Worm (Caenorhabditis elegans) whole organism, young adult: ENCODE measurements around the gene cand-1.
A peak's percentile ranks its signal among the peaks of the same experiment; 100 is the strongest.

ENCODE experiments used
- B0019.2 ChIP-seq: fragments of 200-800 bp; sonication (Bioruptor generic); conservative IDR thresholded peaks from 2 replicates; pipeline ENCODE4 v1.3.6; 2022; ENCODE audit warnings: missing genetic modification reagents, missing genetic modification characterization, missing compliant biosample characterization
- B0035.1 ChIP-seq: sonication (generic microtip); optimal IDR thresholded peaks from 2 replicates; lab custom pipeline; 2016; ENCODE audit warnings: missing genetic modification characterization, mild to moderate bottlenecking, missing compliant biosample characterization, missing genotype, missing genetic modification reagents
- C17E4.6 ChIP-seq: fragments of 200-800 bp; sonication (Bioruptor generic); IDR thresholded peaks from 2 replicates; pipeline ENCODE4 v1.3.6; 2022; ENCODE audit warnings: missing genetic modification reagents, missing genetic modification characterization, missing compliant biosample characterization
- D2030.7 ChIP-seq: fragments of 200-800 bp; sonication (Bioruptor generic); IDR thresholded peaks from 2 replicates; pipeline ENCODE4 v1.3.6; 2022; ENCODE audit warnings: missing genetic modification reagents, missing genetic modification characterization, missing compliant biosample characterization
- F10E7.11 ChIP-seq: sonication (generic microtip); optimal IDR thresholded peaks from 2 replicates; lab custom pipeline; 2017; ENCODE audit warnings: mild to moderate bottlenecking, missing genetic modification characterization, moderate library complexity, missing compliant biosample characterization
- F33H1.4 ChIP-seq: fragments of 200-800 bp; sonication (Bioruptor generic); IDR thresholded peaks from 2 replicates; pipeline ENCODE4 v1.3.6; 2022; ENCODE audit warnings: missing genetic modification reagents, missing genetic modification characterization, missing compliant biosample characterization
- F37B4.10 ChIP-seq: fragments of 200-800 bp; sonication (Bioruptor generic); IDR thresholded peaks from 2 replicates; pipeline ENCODE4 v1.3.6; 2022; ENCODE audit warnings: missing genetic modification characterization, missing compliant biosample characterization
- F57A8.1 ChIP-seq: fragments of 200-800 bp; sonication (Bioruptor generic); optimal IDR thresholded peaks from 2 replicates; lab custom pipeline; 2018; ENCODE audit warnings: mild to moderate bottlenecking, missing genetic modification characterization, moderate library complexity, missing compliant biosample characterization
- F57C9.4 ChIP-seq: sonication (generic microtip); optimal IDR thresholded peaks from 2 replicates; lab custom pipeline; 2017; ENCODE audit warnings: mild to moderate bottlenecking, missing genetic modification characterization, missing compliant biosample characterization
- K11D2.4 ChIP-seq: fragments of 200-800 bp; sonication (Bioruptor generic); IDR thresholded peaks from 2 replicates; pipeline ENCODE4 v1.3.6; 2022; ENCODE audit warnings: missing genetic modification reagents, missing genetic modification characterization, missing compliant biosample characterization
- Y53F4B.3 ChIP-seq: fragments of 200-800 bp; sonication (Bioruptor generic); IDR thresholded peaks from 2 replicates; pipeline ENCODE4 v1.3.6; 2022; ENCODE audit warnings: missing genetic modification reagents, missing genetic modification characterization, missing compliant biosample characterization
- Y53G8AR.9 ChIP-seq: fragments of 200-800 bp; sonication (Bioruptor generic); conservative IDR thresholded peaks from 2 replicates; pipeline ENCODE4 v1.3.6; 2022; ENCODE audit warnings: missing genetic modification reagents, missing genetic modification characterization, missing compliant biosample characterization
- Y56A3A.18 ChIP-seq: fragments of 200-800 bp; sonication (Bioruptor generic); IDR thresholded peaks from 2 replicates; pipeline ENCODE4 v1.3.6; 2022; ENCODE audit warnings: missing genetic modification reagents, missing genetic modification characterization, missing compliant biosample characterization
- attf-5 ChIP-seq: fragments of 200-800 bp; sonication (Bioruptor generic); optimal IDR thresholded peaks from 2 replicates; lab custom pipeline; 2018; ENCODE audit warnings: mild to moderate bottlenecking, missing genetic modification characterization, missing compliant biosample characterization
- ccch-3 ChIP-seq: fragments of 200-800 bp; sonication (Bioruptor generic); optimal IDR thresholded peaks from 2 replicates; lab custom pipeline; 2018; ENCODE audit warnings: mild to moderate bottlenecking, missing genetic modification characterization, missing compliant biosample characterization
- cebp-2 ChIP-seq: fragments of 200-800 bp; sonication (Bioruptor generic); IDR thresholded peaks from 2 replicates; pipeline ENCODE4 v1.3.6; 2022; ENCODE audit warnings: missing genetic modification characterization, missing compliant biosample characterization
- ceh-100 ChIP-seq: fragments of 200-800 bp; sonication (Bioruptor generic); IDR thresholded peaks from 2 replicates; pipeline ENCODE4 v1.3.6; 2022; ENCODE audit warnings: missing genetic modification reagents, missing genetic modification characterization, missing compliant biosample characterization
- ceh-27 ChIP-seq: fragments of 200-800 bp; sonication (Bioruptor generic); optimal IDR thresholded peaks from 2 replicates; lab custom pipeline; 2018; ENCODE audit warnings: mild to moderate bottlenecking, missing genetic modification characterization, moderate library complexity, missing compliant biosample characterization
- dox-1 ChIP-seq: fragments of 200-800 bp; sonication (Bioruptor generic); IDR thresholded peaks from 2 replicates; pipeline ENCODE4 v1.3.6; 2022; ENCODE audit warnings: missing genetic modification reagents, missing genetic modification characterization, missing compliant biosample characterization
- dpl-1 ChIP-seq: fragments of 150-350 bp; optimal IDR thresholded peaks from 2 replicates; lab custom pipeline; 2014; ENCODE audit warnings: missing biosample characterization, missing genetic modification reagents, missing genetic modification characterization
- egl-18 ChIP-seq: fragments of 200-800 bp; sonication (Bioruptor generic); IDR thresholded peaks from 2 replicates; pipeline ENCODE4 v1.3.6; 2022; ENCODE audit warnings: missing genetic modification reagents, missing genetic modification characterization, missing compliant biosample characterization
- ekl-4 ChIP-seq: fragments of 200-800 bp; sonication (Bioruptor generic); IDR thresholded peaks from 2 replicates; pipeline ENCODE4 v1.3.6; 2022; ENCODE audit warnings: missing genetic modification reagents, missing genetic modification characterization, missing compliant biosample characterization
- ets-4 ChIP-seq: fragments of 200-800 bp; sonication (Bioruptor generic); optimal IDR thresholded peaks from 2 replicates; lab custom pipeline; 2018; ENCODE audit warnings: mild to moderate bottlenecking, missing genetic modification characterization, missing compliant biosample characterization
- fkh-3 ChIP-seq: sonication (generic microtip); optimal IDR thresholded peaks from 2 replicates; lab custom pipeline; 2016; ENCODE audit warnings: mild to moderate bottlenecking, missing genetic modification characterization, missing compliant biosample characterization
- lin-40 ChIP-seq: sonication (generic microtip); optimal IDR thresholded peaks from 2 replicates; lab custom pipeline; 2016; ENCODE audit warnings: missing genetic modification characterization, mild to moderate bottlenecking, missing compliant biosample characterization, missing genotype, missing genetic modification reagents
- lsl-1 ChIP-seq: fragments of 200-800 bp; sonication (Bioruptor generic); optimal IDR thresholded peaks from 2 replicates; lab custom pipeline; 2018; ENCODE audit warnings: mild to moderate bottlenecking, missing genetic modification characterization, moderate library complexity, missing compliant biosample characterization
- madf-10 ChIP-seq: sonication (generic microtip); optimal IDR thresholded peaks from 2 replicates; lab custom pipeline; 2016; ENCODE audit warnings: mild to moderate bottlenecking, missing genetic modification characterization, missing compliant biosample characterization
- madf-3 ChIP-seq: fragments of 200-800 bp; sonication (Bioruptor generic); IDR thresholded peaks from 2 replicates; pipeline ENCODE4 v1.3.6; 2022; ENCODE audit warnings: missing genetic modification reagents, missing genetic modification characterization, missing compliant biosample characterization
- madf-6 ChIP-seq: fragments of 200-800 bp; sonication (Bioruptor generic); IDR thresholded peaks from 2 replicates; pipeline ENCODE4 v1.3.6; 2022; ENCODE audit warnings: missing genetic modification reagents, missing genetic modification characterization, missing compliant biosample characterization
- mcd-1 ChIP-seq: fragments of 200-800 bp; sonication (Bioruptor generic); IDR thresholded peaks from 2 replicates; pipeline ENCODE4 v1.3.6; 2022; ENCODE audit warnings: missing genetic modification reagents, missing genetic modification characterization, missing compliant biosample characterization
- nfyb-1 ChIP-seq: fragments of 200-800 bp; sonication (Bioruptor generic); IDR thresholded peaks from 2 replicates; pipeline ENCODE4 v1.3.6; 2022; ENCODE audit warnings: missing genetic modification reagents, missing genetic modification characterization, missing compliant biosample characterization
- nhr-179 ChIP-seq: sonication (generic microtip); optimal IDR thresholded peaks from 2 replicates; lab custom pipeline; 2016; ENCODE audit warnings: mild to moderate bottlenecking, missing genetic modification characterization, missing compliant biosample characterization
- nhr-90 ChIP-seq: sonication (generic microtip); optimal IDR thresholded peaks from 2 replicates; lab custom pipeline; 2016; ENCODE audit warnings: missing genotype, mild to moderate bottlenecking, missing genetic modification characterization, missing compliant biosample characterization
- rcor-1 ChIP-seq: fragments of 200-800 bp; sonication (Bioruptor generic); IDR thresholded peaks from 2 replicates; pipeline ENCODE4 v1.3.6; 2022; ENCODE audit warnings: missing genetic modification reagents, missing genetic modification characterization, missing compliant biosample characterization
- repo-1 ChIP-seq: sonication (generic microtip); optimal IDR thresholded peaks from 2 replicates; lab custom pipeline; 2017; ENCODE audit warnings: mild to moderate bottlenecking, missing genetic modification characterization, missing compliant biosample characterization
- sea-2 ChIP-seq: fragments of 200-800 bp; sonication (Bioruptor generic); IDR thresholded peaks from 2 replicates; pipeline ENCODE4 v1.3.6; 2022; ENCODE audit warnings: missing genetic modification characterization, missing compliant biosample characterization
- snpc-1.1 ChIP-seq: sonication (generic microtip); optimal IDR thresholded peaks from 2 replicates; lab custom pipeline; 2017; ENCODE audit warnings: missing genetic modification characterization, mild to moderate bottlenecking, missing compliant biosample characterization, antibody characterized with exemption, moderate library complexity, missing genotype, missing genetic modification reagents; ENCODE audit not compliant: insufficient read depth
- snpc-1.3 ChIP-seq: sonication (generic microtip); optimal IDR thresholded peaks from 2 replicates; lab custom pipeline; 2017; ENCODE audit warnings: missing genetic modification characterization, mild to moderate bottlenecking, missing compliant biosample characterization, antibody characterized with exemption, moderate library complexity, missing genotype, missing genetic modification reagents; ENCODE audit not compliant: insufficient read depth
- snpc-3.4 ChIP-seq: sonication (generic microtip); optimal IDR thresholded peaks from 2 replicates; lab custom pipeline; 2017; ENCODE audit warnings: missing genetic modification characterization, mild to moderate bottlenecking, missing compliant biosample characterization, antibody characterized with exemption, moderate library complexity, missing genotype, missing genetic modification reagents
- snpc-4 ChIP-seq, 5 experiments: fragments of 150-350 bp in 1 of 5; sonication (generic microtip) in 4 of 5; optimal IDR thresholded peaks; 2 replicates each; lab custom pipeline; 2014 to 2018; ENCODE audit warnings: missing genetic modification characterization in 5 of 5, missing biosample characterization in 3 of 5, antibody characterized with exemption in 2 of 5, mild to moderate bottlenecking in 2 of 5, missing compliant biosample characterization in 2 of 5, missing genotype in 2 of 5, moderate library complexity in 2 of 5, missing genetic modification reagents in 1 of 5
- tlf-1 ChIP-seq: fragments of 200-800 bp; sonication (Bioruptor generic); optimal IDR thresholded peaks from 2 replicates; lab custom pipeline; 2018; ENCODE audit warnings: mild to moderate bottlenecking, missing genetic modification characterization, missing compliant biosample characterization
- unc-130 ChIP-seq: sonication (generic microtip); optimal IDR thresholded peaks from 2 replicates; lab custom pipeline; 2016; ENCODE audit warnings: missing genetic modification reagents, missing genetic modification characterization, missing compliant biosample characterization
- ztf-18 ChIP-seq: sonication (generic microtip); optimal IDR thresholded peaks from 2 replicates; lab custom pipeline; 2016; ENCODE audit warnings: missing genotype, mild to moderate bottlenecking, missing genetic modification characterization, missing compliant biosample characterization
- ztf-25 ChIP-seq: fragments of 200-800 bp; sonication (Bioruptor generic); IDR thresholded peaks from 2 replicates; pipeline ENCODE4 v1.3.6; 2022; ENCODE audit warnings: missing genetic modification reagents, missing genetic modification characterization, missing compliant biosample characterization
- ztf-6 ChIP-seq: fragments of 200-800 bp; sonication (Bioruptor generic); IDR thresholded peaks from 2 replicates; pipeline ENCODE4 v1.3.6; 2022; ENCODE audit warnings: missing genetic modification reagents, missing genetic modification characterization, missing compliant biosample characterization

The cand-1 gene

DNA sequence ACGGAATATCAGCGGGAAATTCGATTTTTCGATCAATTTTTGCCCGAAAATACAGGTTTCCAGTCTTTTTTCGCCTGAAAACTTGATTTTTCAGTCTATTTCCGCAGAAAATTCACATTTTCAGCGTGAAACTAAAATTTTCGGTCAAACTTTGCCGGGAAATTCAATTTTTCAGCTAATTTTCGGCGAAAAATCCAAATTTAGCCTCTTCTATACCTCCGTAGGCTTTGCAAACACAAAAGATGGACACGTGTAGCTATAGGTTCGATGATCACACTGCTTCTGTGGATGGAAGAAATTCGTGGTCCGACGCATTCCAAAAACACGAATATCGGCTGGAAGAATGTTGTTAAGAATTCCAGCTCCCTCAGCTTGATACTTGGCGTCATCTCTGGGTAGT is 8.6 kb upstream of the cand-1 start:
- TF ChIP-seq tlf-1 (GFP tag; lab: Kevin White, UChicago) (no peak), ztf-25 (GFP tag; lab: Robert Waterston, UW) (no peak), ztf-6 (GFP tag; lab: Robert Waterston, UW) (no peak), F37B4.10 (GFP tag; lab: Robert Waterston, UW) (no peak), B0035.1 (tag; lab: Kevin White, UChicago) (no peak)

DNA sequence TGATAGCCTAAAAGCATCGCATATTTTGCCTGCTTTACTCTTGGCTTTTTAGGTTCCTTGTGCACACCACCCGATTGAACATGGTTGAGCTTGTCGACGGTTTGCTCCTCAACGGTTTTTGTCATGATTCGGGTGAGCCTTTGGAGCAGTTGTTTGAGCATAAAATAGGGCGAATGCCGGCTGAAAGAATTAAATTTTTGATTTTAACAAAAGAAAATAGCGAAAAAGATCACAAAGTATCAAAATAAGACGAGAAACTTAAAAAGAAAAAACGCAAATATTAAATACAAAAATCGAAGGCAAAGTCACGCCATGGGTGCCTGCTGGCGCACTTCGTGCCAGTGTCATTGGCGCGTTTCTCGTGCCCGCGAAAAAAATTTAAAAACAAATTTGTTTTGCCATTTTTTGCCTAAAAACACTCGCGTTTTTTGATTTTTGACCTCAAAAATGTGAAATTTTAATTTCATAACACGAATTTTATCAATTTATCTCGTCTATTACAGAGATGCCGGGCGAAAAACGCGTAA is 7.8 kb upstream of the cand-1 start, which contains the start of the genes ctps-1 and pus-1:
Gene ctps-1, plus strand, starts transcription at position 51 of the 527 bp plus-strand sequence.
Gene pus-1, minus strand, starts transcription at position 125 of the 527 bp plus-strand sequence.
- TF ChIP-seq D2030.7 (GFP tag; lab: Robert Waterston, UW): peak; percentile 72
- peak; percentile 72 for TF ChIP-seq snpc-3.4
- TF ChIP-seq mcd-1: peak; percentile 77
- 0 out of 2 replicates have a peak, but pooled peaks have one; percentile 21 for TF ChIP-seq ceh-100
- peak; percentile 9 for TF ChIP-seq repo-1 (tag; lab: Kevin White, UChicago)
- TF ChIP-seq F57C9.4 (tag; lab: Kevin White, UChicago): no peak
- no peak for TF ChIP-seq C17E4.6
- no peak for TF ChIP-seq fkh-3 (tag; lab: Kevin White, UChicago)
- peak; percentile 44; the same call in 1 of the 2 replicates for TF ChIP-seq ekl-4 (GFP tag; lab: Robert Waterston, UW)
- TF ChIP-seq cebp-2 (GFP tag; lab: Robert Waterston, UW): no peak
- no peak for TF ChIP-seq Y56A3A.18
- TF ChIP-seq Y53F4B.3 (GFP tag; lab: Robert Waterston, UW): no peak
- TF ChIP-seq dox-1 (GFP tag; lab: Robert Waterston, UW): peak; percentile 70
- no peak for TF ChIP-seq madf-10
- TF ChIP-seq dpl-1 (GFP tag; lab: Kevin White, UChicago): peak; percentile 57
- TF ChIP-seq egl-18: no peak
- TF ChIP-seq unc-130 (GFP tag; lab: Kevin White, UChicago): peak; percentile 25
- no peak for TF ChIP-seq ceh-27 (GFP tag; lab: Kevin White, UChicago)
- TF ChIP-seq nhr-179: no peak
- peak; percentile 95 for TF ChIP-seq ztf-18 (tag; lab: Kevin White, UChicago)
- no peak for TF ChIP-seq nhr-90
- TF ChIP-seq snpc-1.1 (tag; lab: Kevin White, UChicago): peak; percentile 63
- TF ChIP-seq ccch-3: no peak
- TF ChIP-seq K11D2.4 (GFP tag; lab: Robert Waterston, UW): 0 out of 2 replicates have a peak, but pooled peaks have one; percentile 22
- TF ChIP-seq lin-40 (tag; lab: Kevin White, UChicago): peak; percentile 69
- TF ChIP-seq snpc-4 (GFP tag; optimal IDR thresholded peaks at IDR 0.05; lab: Kevin White, UChicago): peak; percentile 31
- TF ChIP-seq snpc-4 (tag; optimal IDR thresholded peaks at IDR 0.05; lab: Kevin White, UChicago): peak; percentile 21 to 83 (median 52)
- no peak for TF ChIP-seq F57A8.1 (GFP tag; lab: Kevin White, UChicago)
- peak; percentile 68 for TF ChIP-seq F33H1.4 (GFP tag; lab: Robert Waterston, UW)
- peak; percentile 80 for TF ChIP-seq rcor-1 (GFP tag; lab: Robert Waterston, UW)
- peak; percentile 90 for TF ChIP-seq madf-6 (GFP tag; lab: Robert Waterston, UW)
- 0 out of 2 replicates have a peak, but pooled peaks have one; percentile 56 for TF ChIP-seq madf-3 (GFP tag; lab: Robert Waterston, UW)
- 0 out of 2 replicates have a peak, but pooled peaks have one; percentile 40 for TF ChIP-seq nfyb-1 (GFP tag; lab: Robert Waterston, UW)
- no peak for TF ChIP-seq snpc-1.3 (tag; lab: Kevin White, UChicago)
- no peak for TF ChIP-seq F10E7.11 (tag; lab: Kevin White, UChicago)
- TF ChIP-seq B0019.2 (GFP tag; lab: Robert Waterston, UW): no peak
- TF ChIP-seq Y53G8AR.9 (GFP tag; lab: Robert Waterston, UW): 0 out of 2 replicates have a peak, but pooled peaks have one; percentile 66
- no peak for TF ChIP-seq sea-2
- peak; percentile 8 for TF ChIP-seq attf-5 (GFP tag; lab: Kevin White, UChicago)
- TF ChIP-seq ets-4 (GFP tag; lab: Kevin White, UChicago): no peak
- TF ChIP-seq lsl-1 (GFP tag; lab: Kevin White, UChicago): peak; percentile 68
- TF ChIP-seq tlf-1 (GFP tag; lab: Kevin White, UChicago): peak; percentile 16
